Fruit fly (Drosophila melanogaster) whole organism, embryonic: ENCODE data around the gene CG6051.
A peak's percentile ranks its signal among the peaks of the same experiment; 100 is the strongest.

ENCODE experiments used
- Atf3 ChIP-seq: fragments of 200-800 bp; sonication (Bioruptor generic); optimal IDR thresholded peaks from 3 replicates; lab custom pipeline; 2016; ENCODE audit warnings: missing biosample characterization, missing genetic modification characterization
- CG12391 ChIP-seq: fragments of 200-800 bp; sonication (Bioruptor generic); optimal IDR thresholded peaks from 3 replicates; lab custom pipeline; 2018; ENCODE audit warnings: missing biosample characterization, mild to moderate bottlenecking, missing genetic modification characterization, moderate library complexity
- CG12659 ChIP-seq: fragments of 200-800 bp; sonication (Bioruptor generic); optimal IDR thresholded peaks from 3 replicates; lab custom pipeline; 2017; ENCODE audit warnings: mild to moderate bottlenecking, missing biosample characterization, missing genetic modification reagents, missing genetic modification characterization
- CG14050 ChIP-seq: fragments of 200-800 bp; sonication (Bioruptor generic); IDR thresholded peaks from 3 replicates; pipeline ENCODE4 v1.3.6; 2022; ENCODE audit warnings: missing biosample characterization, missing genetic modification characterization
- CG18262 ChIP-seq: fragments of 200-800 bp; optimal IDR thresholded peaks from 3 replicates; lab custom pipeline; 2019; ENCODE audit warnings: missing biosample characterization, mild to moderate bottlenecking, missing genetic modification characterization, moderate library complexity
- CG18619 ChIP-seq: fragments of 200-800 bp; sonication (Bioruptor generic); optimal IDR thresholded peaks from 3 replicates; lab custom pipeline; 2017; ENCODE audit warnings: missing biosample characterization, mild to moderate bottlenecking, missing genetic modification characterization
- CG3163 ChIP-seq: fragments of 200-800 bp; sonication (Bioruptor generic); optimal IDR thresholded peaks from 3 replicates; lab custom pipeline; 2016; ENCODE audit warnings: missing biosample characterization, missing genetic modification characterization
- CG32772 ChIP-seq: fragments of 200-800 bp; sonication (Bioruptor generic); IDR thresholded peaks from 2 replicates; pipeline ENCODE4 v1.3.6; 2022; ENCODE audit warnings: missing biosample characterization, missing genetic modification characterization
- CG5245 ChIP-seq: fragments of 200-800 bp; sonication (Bioruptor generic); optimal IDR thresholded peaks from 3 replicates; lab custom pipeline; 2016; ENCODE audit warnings: missing biosample characterization, missing genetic modification characterization
- CG9215 ChIP-seq: fragments of 200-800 bp; sonication (Bioruptor generic); IDR thresholded peaks from 2 replicates; pipeline ENCODE4 v1.3.6; 2022; ENCODE audit warnings: missing biosample characterization, missing genetic modification characterization
- Camta ChIP-seq: fragments of 200-800 bp; sonication (Bioruptor generic); optimal IDR thresholded peaks from 2 replicates; lab custom pipeline; 2016; ENCODE audit warnings: missing biosample characterization, missing genetic modification characterization
- D19A ChIP-seq: fragments of 200-800 bp; optimal IDR thresholded peaks from 3 replicates; lab custom pipeline; 2019; ENCODE audit warnings: missing biosample characterization, mild to moderate bottlenecking, missing genetic modification characterization, moderate library complexity
- Dad ChIP-seq: fragments of 200-800 bp; sonication (Bioruptor generic); optimal IDR thresholded peaks from 3 replicates; lab custom pipeline; 2016; ENCODE audit warnings: missing biosample characterization, missing genetic modification characterization
- Dip2 ChIP-seq: fragments of 200-800 bp; sonication (Bioruptor generic); IDR thresholded peaks from 2 replicates; pipeline ENCODE4 v1.3.6; 2022; ENCODE audit warnings: missing biosample characterization, missing genetic modification characterization
- Dip3 ChIP-seq: fragments of 200-800 bp; sonication (Bioruptor generic); optimal IDR thresholded peaks from 3 replicates; lab custom pipeline; 2016; ENCODE audit warnings: missing biosample characterization, missing genetic modification characterization
- Ets65A ChIP-seq: fragments of 200-800 bp; sonication (Bioruptor generic); peaks from one replicate; lab custom pipeline; 2016; ENCODE audit warnings: missing biosample characterization, missing genetic modification characterization
- HLH3B ChIP-seq: fragments of 200-800 bp; sonication (Bioruptor generic); IDR thresholded peaks from 2 replicates; pipeline ENCODE4 v1.3.6; 2022; ENCODE audit warnings: missing biosample characterization, missing genetic modification characterization
- Mrtf ChIP-seq: fragments of 200-800 bp; sonication (Bioruptor generic); IDR thresholded peaks from 3 replicates; pipeline ENCODE4 v1.3.6; 2022; ENCODE audit warnings: missing biosample characterization, missing genetic modification characterization
- Oli ChIP-seq: fragments of 200-800 bp; sonication (Bioruptor generic); optimal IDR thresholded peaks from 2 replicates; lab custom pipeline; 2018; ENCODE audit warnings: missing biosample characterization, mild to moderate bottlenecking, missing genetic modification characterization, moderate library complexity
- Xbp1 ChIP-seq: fragments of 200-800 bp; sonication (Bioruptor generic); optimal IDR thresholded peaks from 3 replicates; lab custom pipeline; 2016; ENCODE audit warnings: missing biosample characterization, mild to moderate bottlenecking, missing genetic modification characterization
- al ChIP-seq: fragments of 200-800 bp; sonication (Bioruptor generic); IDR thresholded peaks from 2 replicates; pipeline ENCODE4 v1.3.6; 2022; ENCODE audit warnings: missing biosample characterization, missing genetic modification characterization
- cad ChIP-seq: fragments of >200 bp; optimal IDR thresholded peaks from 2 replicates; lab custom pipeline; 2017; ENCODE audit warnings: missing biosample characterization, missing genetic modification characterization
- chif ChIP-seq, 2 experiments: fragments of 200-800 bp; sonication (Bioruptor generic); optimal IDR thresholded peaks; 3 replicates each; lab custom pipeline; 2016; ENCODE audit warnings: missing biosample characterization in 2 of 2, missing genetic modification characterization in 2 of 2
- corto ChIP-seq: fragments of 200-800 bp; sonication (Bioruptor generic); optimal IDR thresholded peaks from 2 replicates; lab custom pipeline; 2016; ENCODE audit warnings: missing biosample characterization, mild to moderate bottlenecking, missing genetic modification characterization, moderate library complexity
- dmrt99B ChIP-seq: fragments of 200-800 bp; sonication (Bioruptor generic); optimal IDR thresholded peaks from 2 replicates; lab custom pipeline; 2018; ENCODE audit warnings: missing biosample characterization, mild to moderate bottlenecking, missing genetic modification characterization, moderate library complexity
- dysf ChIP-seq: fragments of 200-800 bp; sonication (Bioruptor generic); IDR thresholded peaks from 3 replicates; pipeline ENCODE4 v1.3.6; 2022; ENCODE audit warnings: missing biosample characterization, missing genetic modification characterization
- gcm ChIP-seq: fragments of 200-800 bp; sonication (Bioruptor generic); optimal IDR thresholded peaks from 2 replicates; lab custom pipeline; 2019; ENCODE audit warnings: missing biosample characterization, mild to moderate bottlenecking, missing genetic modification characterization, moderate library complexity
- lbe ChIP-seq: fragments of 200-800 bp; sonication (Bioruptor generic); optimal IDR thresholded peaks from 2 replicates; lab custom pipeline; 2016; ENCODE audit warnings: missing biosample characterization, mild to moderate bottlenecking, missing genetic modification characterization
- maf-S ChIP-seq: fragments of 200-800 bp; sonication (Bioruptor generic); optimal IDR thresholded peaks from 2 replicates; lab custom pipeline; 2016; ENCODE audit warnings: missing biosample characterization, missing genetic modification characterization
- mam ChIP-seq: fragments of 200-800 bp; sonication (Bioruptor generic); optimal IDR thresholded peaks from 3 replicates; lab custom pipeline; 2016; ENCODE audit warnings: missing biosample characterization, missing genetic modification characterization
- sens ChIP-seq: fragments of 200-800 bp; sonication (Bioruptor generic); peaks from one replicate; lab custom pipeline; 2016; ENCODE audit warnings: missing biosample characterization, missing genetic modification characterization
- sob ChIP-seq: fragments of 200-800 bp; sonication (Bioruptor generic); IDR thresholded peaks from 2 replicates; pipeline ENCODE4 v1.3.6; 2022; ENCODE audit warnings: missing biosample characterization, missing genetic modification characterization
- sqz ChIP-seq: fragments of 200-800 bp; sonication (Bioruptor generic); optimal IDR thresholded peaks from 3 replicates; lab custom pipeline; 2018; ENCODE audit warnings: missing biosample characterization, mild to moderate bottlenecking, missing genetic modification characterization
- stc ChIP-seq: fragments of 200-800 bp; sonication (Bioruptor generic); IDR thresholded peaks from 2 replicates; pipeline ENCODE4 v1.3.6; 2022; ENCODE audit warnings: missing biosample characterization, missing genetic modification characterization
- vnd ChIP-seq: fragments of 200-800 bp; sonication (Bioruptor generic); IDR thresholded peaks from 3 replicates; pipeline ENCODE4 v1.3.6; 2022; ENCODE audit warnings: missing biosample characterization, missing genetic modification characterization; ENCODE audit not compliant: partially characterized antibody
- z ChIP-seq: fragments of 200-800 bp; sonication (Bioruptor generic); IDR thresholded peaks from 3 replicates; pipeline ENCODE4 v1.3.6; 2022; ENCODE audit warnings: missing biosample characterization, missing genetic modification characterization
- zen ChIP-seq: fragments of 200-800 bp; sonication (Bioruptor generic); optimal IDR thresholded peaks from 3 replicates; lab custom pipeline; 2018; ENCODE audit warnings: missing biosample characterization, mild to moderate bottlenecking, missing genetic modification characterization, moderate library complexity

CG6051 gene

dm6 chr3R:27129580-27130385, 21.1 kb downstream of the CG6051 start (continued):
- peak; percentile 45 for TF ChIP-seq lbe (GFP tag; lab: Kevin White, UChicago)
- TF ChIP-seq Ets65A (GFP tag; lab: Kevin White, UChicago), result peak; percentile 88
- TF ChIP-seq CG12391 (tag; lab: Kevin White, UChicago), result no peak
- no peak for TF ChIP-seq chif (GFP tag; optimal IDR thresholded peaks at IDR 0.05; lab: Kevin White, UChicago)
- 0 out of 2 replicates have a peak, but pooled peaks have one; percentile 56 for TF ChIP-seq CG32772 (GFP tag; lab: Robert Waterston, UW)
- 0 out of 2 replicates have a peak, but pooled peaks have one; percentile 22 for TF ChIP-seq HLH3B (GFP tag; lab: Robert Waterston, UW)
- peak; percentile 42; the same call in 2 of the 3 replicates for TF ChIP-seq CG14050 (GFP tag; lab: Robert Waterston, UW)
- TF ChIP-seq corto (GFP tag; lab: Kevin White, UChicago), result peak; percentile 25
- TF ChIP-seq Oli (tag; lab: Kevin White, UChicago), result no peak
- TF ChIP-seq mam (GFP tag; lab: Kevin White, UChicago), result peak; percentile 26
- peak; percentile 50; the same call in 1 of the 2 replicates for TF ChIP-seq al
- peak; percentile 76 for TF ChIP-seq sens (GFP tag; lab: Kevin White, UChicago)
- no peak for TF ChIP-seq Dad (GFP tag; lab: Kevin White, UChicago)
- no peak for TF ChIP-seq sqz (GFP tag; lab: Kevin White, UChicago)
- TF ChIP-seq vnd (GFP tag; lab: Robert Waterston, UW), result no peak
- TF ChIP-seq CG5245 (GFP tag; lab: Kevin White, UChicago), result no peak
- peak; percentile 66; the same call in 2 of the 3 replicates for TF ChIP-seq dysf
- TF ChIP-seq sob (GFP tag; lab: Robert Waterston, UW), result no peak
- TF ChIP-seq CG3163, result peak; percentile 10
- no peak for TF ChIP-seq CG18619 (GFP tag; lab: Kevin White, UChicago)
- 0 out of 3 replicates have a peak, but pooled peaks have one; percentile 9 for TF ChIP-seq Mrtf
- TF ChIP-seq D19A (tag; lab: Kevin White, UChicago), result no peak
- TF ChIP-seq CG12659 (GFP tag; lab: Kevin White, UChicago), result peak; percentile 13
- TF ChIP-seq dmrt99B (tag; lab: Kevin White, UChicago), result peak; percentile 18
- TF ChIP-seq zen (tag; lab: Kevin White, UChicago), result no peak
- TF ChIP-seq Atf3 (GFP tag; lab: Kevin White, UChicago), result no peak
- peak; percentile 16 for TF ChIP-seq Xbp1 (GFP tag; lab: Kevin White, UChicago)
- TF ChIP-seq maf-S, result no peak

dm6 chr3R:27128723-27129122, 22.1 kb downstream of the CG6051 start:
- TF ChIP-seq Camta (GFP tag; lab: Kevin White, UChicago) (no peak), Dip2 (no peak), CG18262 (tag; lab: Kevin White, UChicago) (no peak), gcm (GFP tag; lab: Kevin White, UChicago) (no peak), stc (GFP tag; lab: Robert Waterston, UW) (no peak), Dip3 (GFP tag; lab: Kevin White, UChicago) (no peak), cad (GFP tag; lab: Kevin White, UChicago) (no peak), z (GFP tag; lab: Robert Waterston, UW) (no peak)

dm6 chr3R:27124588-27124987, 26.3 kb downstream of the CG6051 start, which contains the start of gene CG6059:
Gene CG6059, minus strand, starts transcription at chr3R:27124688.
- no peak for TF ChIP-seq CG9215 (GFP tag; lab: Robert Waterston, UW)
